Worm (Caenorhabditis elegans): ENCODE results near the gene F54D5.7.

Gene F54D5.7

DNA sequence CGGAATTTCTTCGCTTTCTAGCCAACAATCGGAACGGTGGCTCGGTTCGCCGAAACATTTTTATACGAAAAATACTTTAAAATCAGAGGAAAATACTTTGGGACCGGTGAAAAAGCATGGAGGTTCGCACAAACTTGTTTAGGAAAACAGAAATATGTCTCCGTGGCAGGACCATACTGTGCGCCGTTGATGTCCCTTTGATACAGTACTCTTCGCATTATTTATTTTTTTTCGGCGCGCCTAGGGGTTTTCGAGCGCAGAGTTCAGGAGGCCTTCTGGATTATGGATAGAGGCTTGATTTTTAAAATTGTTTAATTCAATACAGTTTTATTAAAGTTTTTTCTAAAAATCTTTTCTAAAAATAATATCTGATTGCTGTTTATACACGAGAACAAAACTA lies 2.6 kb upstream of the F54D5.7 start, which contains the start of gene F54D5.9 (continued):
- TF ChIP-seq tbp1 (GFP tag; optimal IDR thresholded peaks at IDR 0.05): no peak
- no peak for TF ChIP-seq ztf-28 (GFP tag; IDR thresholded peaks at IDR 0.05)
- no peak for TF ChIP-seq egl-44 (GFP tag; IDR thresholded peaks at IDR 0.05)
- TF ChIP-seq F49E8.2 (tag; optimal IDR thresholded peaks at IDR 0.05; ENCODE audit: insufficient read depth): peak; percentile 5
- no peak for TF ChIP-seq pha-4 (tag; optimal IDR thresholded peaks at IDR 0.05)
- TF ChIP-seq repo-1 (tag; optimal IDR thresholded peaks at IDR 0.05): no peak
- TF ChIP-seq madf-8 (GFP tag; conservative IDR thresholded peaks at IDR 0.05): peak; percentile 80
- TF ChIP-seq somi-1 (GFP tag; optimal IDR thresholded peaks at IDR 0.05): no peak
- no peak for TF ChIP-seq zim-3 (tag; optimal IDR thresholded peaks at IDR 0.05)
- no peak for TF ChIP-seq nhr-120 (GFP tag; IDR thresholded peaks at IDR 0.05)
- no peak for TF ChIP-seq F22D6.2 (tag; optimal IDR thresholded peaks at IDR 0.05)
- peak; percentile 16; the same call in 1 of the 2 replicates for TF ChIP-seq hmg-1.2 (GFP tag; IDR thresholded peaks at IDR 0.05)
- no peak for TF ChIP-seq Y53F4B.3 (GFP tag; IDR thresholded peaks at IDR 0.05)
- no peak for TF ChIP-seq snpc-1.1 (tag; optimal IDR thresholded peaks at IDR 0.05; ENCODE audit: insufficient read depth)
- TF ChIP-seq F23B12.7 (tag; optimal IDR thresholded peaks at IDR 0.05; ENCODE audit: insufficient read depth): no peak
- TF ChIP-seq F52B5.7 (tag; optimal IDR thresholded peaks at IDR 0.05): no peak
- TF ChIP-seq gei-17 (GFP tag; optimal IDR thresholded peaks at IDR 0.05): no peak
- TF ChIP-seq C17E4.6 (GFP tag; IDR thresholded peaks at IDR 0.05): no peak
- no peak for TF ChIP-seq mes-4 (tag; optimal IDR thresholded peaks at IDR 0.05)
- TF ChIP-seq Y95B8A.8 (GFP tag; IDR thresholded peaks at IDR 0.05): no peak
- TF ChIP-seq hsf-1 (GFP tag; IDR thresholded peaks at IDR 0.05): peak; percentile 72
- TF ChIP-seq xnd-1 (tag; optimal IDR thresholded peaks at IDR 0.05): peak; percentile 55
- TF ChIP-seq hrde-1 (tag; optimal IDR thresholded peaks at IDR 0.05; ENCODE audit: borderline replicate concordance): no peak
- no peak for TF ChIP-seq C06A6.2 (GFP tag; conservative IDR thresholded peaks at IDR 0.05)
- no peak for TF ChIP-seq ztf-26 (tag; optimal IDR thresholded peaks at IDR 0.05)
- no peak for TF ChIP-seq madf-3 (GFP tag; IDR thresholded peaks at IDR 0.05)
- no peak for TF ChIP-seq nhr-80 (tag; optimal IDR thresholded peaks at IDR 0.05)
- no peak for TF ChIP-seq lag-1 (GFP tag; IDR thresholded peaks at IDR 0.05)
- no peak for TF ChIP-seq ets-4 (GFP tag; optimal IDR thresholded peaks at IDR 0.05)
- no peak for TF ChIP-seq let-526 (GFP tag; IDR thresholded peaks at IDR 0.05)
- TF ChIP-seq snpc-1.3 (tag; optimal IDR thresholded peaks at IDR 0.05; ENCODE audit: insufficient read depth): no peak
- TF ChIP-seq mcd-1 (GFP tag; IDR thresholded peaks at IDR 0.05): 0 out of 2 replicates have a peak, but pooled peaks have one; percentile 6
- TF ChIP-seq rec-8 (tag; optimal IDR thresholded peaks at IDR 0.05): no peak
- TF ChIP-seq unc-130 (GFP tag; optimal IDR thresholded peaks at IDR 0.05): no peak

DNA sequence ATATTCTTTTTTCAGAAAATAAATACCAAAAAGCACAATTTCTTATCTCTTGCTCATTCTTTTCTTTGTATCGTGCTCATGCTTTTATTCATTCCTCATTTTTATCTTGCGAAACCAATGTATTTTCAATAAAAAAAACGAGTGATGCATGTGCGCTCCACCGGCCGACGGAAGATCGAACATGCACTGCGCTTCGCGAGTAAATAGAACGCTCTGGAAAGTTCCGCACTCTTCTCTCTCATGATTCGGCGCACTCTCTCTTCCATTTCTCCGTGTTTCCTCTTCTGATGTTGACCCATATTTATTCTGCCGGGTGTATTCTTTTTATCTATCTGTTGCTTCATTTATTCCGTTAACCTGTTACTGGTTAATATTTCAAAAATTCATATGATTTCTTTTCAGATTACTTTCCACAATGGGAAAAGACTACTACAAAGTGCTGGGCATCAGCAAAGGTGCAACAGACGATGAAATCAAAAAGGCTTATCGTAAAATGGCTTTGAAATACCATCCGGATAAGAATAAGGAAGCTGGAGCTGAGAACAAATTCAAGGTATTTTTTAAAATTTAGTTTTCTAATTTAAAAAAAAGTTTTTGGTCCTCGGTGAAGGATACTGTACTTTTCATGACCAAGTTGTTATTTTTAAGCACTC lies 1.9 kb upstream of the F54D5.7 start, which contains the start of gene dnj-13:
dnj-13 (plus strand) TSS at position 403 of the 653 bp plus-strand sequence.
- TF ChIP-seq nfya-2 (GFP tag; IDR thresholded peaks at IDR 0.05) (no peak), F22D6.2 (tag; optimal IDR thresholded peaks at IDR 0.05) (peak; percentile 81), ztf-25 (GFP tag; IDR thresholded peaks at IDR 0.05) (peak; percentile 85; the same call in 1 of the 2 replicates), cebp-1 (GFP tag; IDR thresholded peaks at IDR 0.05) (peak; percentile 94), cebp-1 (tag; optimal IDR thresholded peaks at IDR 0.05) (peak; percentile 97), ceh-40 (GFP tag; IDR thresholded peaks at IDR 0.05) (peak; percentile 86), aptf-3 (GFP tag; IDR thresholded peaks at IDR 0.05) (peak; percentile 89; the same call in 1 of the 2 replicates), K11D2.4 (GFP tag; IDR thresholded peaks at IDR 0.05) (peak; percentile 96), lin-35 (GFP tag; optimal IDR thresholded peaks at IDR 0.05) (peak in 2 of 3 experiments; percentile 18 to 82), him-1 (tag; optimal IDR thresholded peaks at IDR 0.05) (no peak), aptf-2 (GFP tag; conservative IDR thresholded peaks at IDR 0.05) (peak; percentile 73), hlh-26 (GFP tag; conservative IDR thresholded peaks at IDR 0.05) (no peak), C06A6.2 (GFP tag; conservative IDR thresholded peaks at IDR 0.05) (peak; percentile 89), dpff-1 (tag; optimal IDR thresholded peaks at IDR 0.05) (peak; percentile 58), ztf-6 (GFP tag; IDR thresholded peaks at IDR 0.05) (no peak), pha-4 (tag; optimal IDR thresholded peaks at IDR 0.05) (peak; percentile 41), lin-54 (GFP tag; optimal IDR thresholded peaks at IDR 0.05) (peak; percentile 93)
